Worm (Caenorhabditis elegans): ENCODE data around the gene Y54G2A.48.

The Y54G2A.48 gene

DNA sequence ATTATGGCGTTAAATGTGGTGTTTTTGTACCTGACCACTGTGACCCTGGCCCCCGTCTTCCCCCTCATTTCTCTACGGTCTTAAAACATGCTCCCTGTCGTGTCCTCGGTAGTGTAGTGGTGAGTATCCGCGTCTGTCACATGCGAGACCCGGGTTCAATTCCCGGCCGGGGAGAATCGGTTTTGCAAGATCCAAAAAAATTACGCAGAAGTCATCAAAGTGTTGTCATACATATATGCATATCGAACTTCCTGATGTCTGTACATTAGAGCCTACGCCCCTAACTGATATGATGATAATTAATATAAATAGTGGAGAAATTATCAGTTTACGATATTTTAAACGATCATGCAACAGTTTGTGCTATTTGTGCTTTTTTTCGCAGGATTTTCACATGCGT is 27.0 kb downstream of the Y54G2A.48 start, which contains the start of gene Y54G2A.45 (continued):
- TF ChIP-seq F23B12.7 (tag; optimal IDR thresholded peaks at IDR 0.05; ENCODE audit: insufficient read depth) (peak; percentile 80), aptf-2 (GFP tag; conservative IDR thresholded peaks at IDR 0.05) (no peak), mxl-1 (tag; optimal IDR thresholded peaks at IDR 0.05) (peak; percentile 79), nfya-1 (tag; optimal IDR thresholded peaks at IDR 0.05; ENCODE audit: borderline replicate concordance, insufficient read depth) (no peak), F57C9.4 (tag; optimal IDR thresholded peaks at IDR 0.05) (no peak), C17E4.6 (GFP tag; IDR thresholded peaks at IDR 0.05) (peak; percentile 48; the same call in 1 of the 2 replicates), let-526 (GFP tag; IDR thresholded peaks at IDR 0.05) (no peak), sdz-38 (tag; optimal IDR thresholded peaks at IDR 0.05) (peak; percentile 43), mes-4 (tag; optimal IDR thresholded peaks at IDR 0.05) (peak; percentile 74), lin-26 (GFP tag; IDR thresholded peaks at IDR 0.05) (peak; percentile 92), snpc-3.4 (tag; optimal IDR thresholded peaks at IDR 0.05) (peak; percentile 56), chd-7 (tag; optimal IDR thresholded peaks at IDR 0.05) (peak; percentile 67), B0019.2 (GFP tag; conservative IDR thresholded peaks at IDR 0.05) (peak; percentile 34; the same call in 1 of the 2 replicates), madf-6 (GFP tag; IDR thresholded peaks at IDR 0.05) (peak; percentile 64), egrh-3 (GFP tag; IDR thresholded peaks at IDR 0.05) (peak; percentile 28; the same call in 1 of the 2 replicates), nhr-80 (tag; optimal IDR thresholded peaks at IDR 0.05) (peak; percentile 97), K12H6.12 (tag; optimal IDR thresholded peaks at IDR 0.05) (peak; percentile 13), bed-1 (GFP tag; IDR thresholded peaks at IDR 0.05) (no peak), T07F8.4 (tag; optimal IDR thresholded peaks at IDR 0.05) (peak; percentile 76), ztf-28 (GFP tag; IDR thresholded peaks at IDR 0.05) (no peak), dpff-1 (tag; optimal IDR thresholded peaks at IDR 0.05) (no peak), attf-5 (GFP tag; optimal IDR thresholded peaks at IDR 0.05) (peak; percentile 43), F37B4.10 (GFP tag; IDR thresholded peaks at IDR 0.05) (no peak), lin-35 (GFP tag; optimal IDR thresholded peaks at IDR 0.05) (peak in 2 of 3 experiments; percentile 35 to 40), B0336.3 (GFP tag; IDR thresholded peaks at IDR 0.05) (peak; percentile 83), Y53G8AR.9 (GFP tag; conservative IDR thresholded peaks at IDR 0.05) (0 out of 2 replicates have a peak, but pooled peaks have one; percentile 38), nhr-90 (tag; optimal IDR thresholded peaks at IDR 0.05) (peak; percentile 94), F49E8.2 (tag; optimal IDR thresholded peaks at IDR 0.05; ENCODE audit: insufficient read depth) (peak; percentile 79), cebp-1 (GFP tag; IDR thresholded peaks at IDR 0.05) (no peak), cebp-1 (tag; optimal IDR thresholded peaks at IDR 0.05) (peak; percentile 74), Y67H2A.10 (GFP tag; conservative IDR thresholded peaks at IDR 0.05) (no peak), lin-54 (GFP tag; optimal IDR thresholded peaks at IDR 0.05) (peak; percentile 72), F22D6.2 (tag; optimal IDR thresholded peaks at IDR 0.05) (peak; percentile 52), bed-2 (GFP tag; IDR thresholded peaks at IDR 0.05) (no peak), egl-44 (GFP tag; IDR thresholded peaks at IDR 0.05) (peak; percentile 93), ccch-3 (GFP tag; optimal IDR thresholded peaks at IDR 0.05) (no peak), tbx-9 (tag; optimal IDR thresholded peaks at IDR 0.05; ENCODE audit: borderline replicate concordance) (no peak), D2030.7 (GFP tag; IDR thresholded peaks at IDR 0.05) (peak; percentile 74), snpc-4 (GFP tag; optimal IDR thresholded peaks at IDR 0.05) (peak; percentile 72), snpc-4 (tag; optimal IDR thresholded peaks at IDR 0.05) (peak; percentile 3 to 78 (median 70)), somi-1 (GFP tag; optimal IDR thresholded peaks at IDR 0.05) (no peak), unc-62 (GFP tag; optimal IDR thresholded peaks at IDR 0.05) (no peak), F33H1.4 (GFP tag; IDR thresholded peaks at IDR 0.05) (peak; percentile 46), let-607 (tag; optimal IDR thresholded peaks at IDR 0.05) (peak; percentile 44 to 65), nhr-27 (tag; optimal IDR thresholded peaks at IDR 0.05) (no peak), ceh-100 (GFP tag; IDR thresholded peaks at IDR 0.05) (peak; percentile 53), pbrm-1 (GFP tag; IDR thresholded peaks at IDR 0.05) (peak; percentile 76), madf-8 (GFP tag; conservative IDR thresholded peaks at IDR 0.05) (no peak; the same call in 1 of the 2 replicates)
